Worm (Caenorhabditis elegans) whole organism, young adult: ENCODE measurements around the gene cyp-25A4.

Source experiments
- F55B11.4 ChIP-seq: sonication (generic microtip); optimal IDR thresholded peaks from 2 replicates; lab custom pipeline; 2016; ENCODE audit warnings: missing compliant biosample characterization, missing genetic modification characterization, borderline replicate concordance; ENCODE audit not compliant: insufficient read depth
- Y95B8A.8 ChIP-seq: fragments of 200-800 bp; sonication (Bioruptor generic); IDR thresholded peaks from 2 replicates; pipeline ENCODE4 v1.3.6; 2022; ENCODE audit warnings: missing genetic modification reagents, missing genetic modification characterization, missing compliant biosample characterization
- ama-1 ChIP-seq, 3 experiments: fragments of 150-350 bp in 1 of 3; sonication (generic microtip) in 2 of 3; optimal IDR thresholded peaks; 2 replicates each; lab custom pipeline; 2014 to 2018; ENCODE audit warnings: missing biosample characterization in 2 of 3, missing genetic modification characterization in 2 of 3, missing genetic modification reagents in 2 of 3

ce11 chrIII:3876197-3876897, 24.5 kb upstream of the cyp-25A4 start:
- TF ChIP-seq ama-1 (optimal IDR thresholded peaks at IDR 0.05; lab: Kevin White, UChicago) (no peak), ama-1 (GFP tag; optimal IDR thresholded peaks at IDR 0.05; lab: Kevin White, UChicago) (no peak), F55B11.4 (no peak), Y95B8A.8 (GFP tag; lab: Robert Waterston, UW) (no peak)
